Fruit fly (Drosophila melanogaster) whole organism, wandering third instar larva: Measurements from ENCODE around the gene CG32988.

Experiments used
- CG9705 ChIP-seq: fragments of 200-800 bp; sonication (Bioruptor generic); optimal IDR thresholded peaks from 2 replicates; lab custom pipeline; 2018; ENCODE audit warnings: missing biosample characterization, mild to moderate bottlenecking, missing genetic modification characterization
- Dfd ChIP-seq: fragments of >200 bp; optimal IDR thresholded peaks from 2 replicates; lab custom pipeline; 2017; ENCODE audit warnings: missing biosample characterization, missing genetic modification characterization
- Hr78 ChIP-seq: fragments of >200 bp; optimal IDR thresholded peaks from 2 replicates; lab custom pipeline; 2017; ENCODE audit warnings: missing biosample characterization, missing genetic modification characterization
- N ChIP-seq: fragments of >200 bp; optimal IDR thresholded peaks from 2 replicates; lab custom pipeline; 2018; ENCODE audit warnings: missing biosample characterization, missing external identifiers, missing genetic modification characterization
- OdsH ChIP-seq: fragments of 200-800 bp; sonication (Bioruptor generic); optimal IDR thresholded peaks from 2 replicates; lab custom pipeline; 2016; ENCODE audit warnings: missing biosample characterization, mild to moderate bottlenecking, missing genetic modification characterization
- Sp1 ChIP-seq: fragments of 200-800 bp; sonication (Bioruptor generic); optimal IDR thresholded peaks from 3 replicates; lab custom pipeline; 2019; ENCODE audit warnings: missing biosample characterization, mild to moderate bottlenecking, missing genetic modification characterization, moderate library complexity
- Vsx2 ChIP-seq: fragments of 200-300, 225-300 bp; sonication (Bioruptor generic); optimal IDR thresholded peaks from 2 replicates; lab custom pipeline; 2018; ENCODE audit warnings: missing biosample characterization, missing genetic modification characterization; ENCODE audit not compliant: partially characterized antibody
- jim ChIP-seq: fragments of 175-275, 200-325 bp; sonication (Bioruptor generic); optimal IDR thresholded peaks from 2 replicates; lab custom pipeline; 2016; ENCODE audit warnings: missing biosample characterization, mild to moderate bottlenecking, missing genetic modification characterization
- lola ChIP-seq: fragments of >200 bp; optimal IDR thresholded peaks from 2 replicates; lab custom pipeline; 2017; ENCODE audit warnings: missing biosample characterization, missing genetic modification characterization
- pan ChIP-seq: fragments of >200 bp; optimal IDR thresholded peaks from 2 replicates; lab custom pipeline; 2017
- psq ChIP-seq: fragments of 200-800 bp; sonication (Bioruptor generic); optimal IDR thresholded peaks from 3 replicates; lab custom pipeline; 2017; ENCODE audit warnings: missing biosample characterization, mild to moderate bottlenecking, missing genetic modification characterization, moderate library complexity
- tai ChIP-seq: sonication (Bioruptor generic); optimal IDR thresholded peaks from 2 replicates; lab custom pipeline; 2016; ENCODE audit warnings: missing biosample characterization, missing genetic modification characterization
- usp ChIP-seq: fragments of >200 bp; optimal IDR thresholded peaks from 2 replicates; lab custom pipeline; 2017; ENCODE audit warnings: missing biosample characterization, missing genetic modification characterization

- TF ChIP-seq lola (GFP tag; lab: Kevin White, UChicago) (no peak), OdsH (no peak), tai (no peak), Dfd (GFP tag; lab: Kevin White, UChicago) (no peak), CG9705 (GFP tag; lab: Kevin White, UChicago) (no peak), usp (GFP tag; lab: Kevin White, UChicago) (no peak), Vsx2 (GFP tag; lab: Kevin White, UChicago) (no peak), Hr78 (GFP tag; lab: Kevin White, UChicago) (no peak), psq (GFP tag; lab: Kevin White, UChicago) (peak; percentile 31), pan (lab: Kevin White, UChicago) (no peak), Sp1 (GFP tag; lab: Kevin White, UChicago) (peak; percentile 14), jim (GFP tag; lab: Kevin White, UChicago) (no peak), N (no peak)
These were observed 9.2 kb upstream of the CG32988 start for dm6 chr2L:8855482-8855881.
